Worm (Caenorhabditis elegans) whole organism, L4 larva: Measurements from ENCODE around the gene sre-46.
A peak's percentile ranks its signal among the peaks of the same experiment; 100 is the strongest.

Experiments
- ZK546.5 ChIP-seq, 2 experiments: sonication (generic microtip); optimal IDR thresholded peaks; 2 replicates each; lab custom pipeline; 2017; ENCODE audit warnings: missing biosample characterization in 2 of 2, missing genetic modification characterization in 2 of 2
- ceh-32 ChIP-seq: sonication (generic microtip); optimal IDR thresholded peaks from 2 replicates; lab custom pipeline; 2016; ENCODE audit warnings: mild to moderate bottlenecking, missing genetic modification characterization, missing compliant biosample characterization; ENCODE audit not compliant: poor library complexity
- ces-1 ChIP-seq: fragments of 150-350 bp; sonication (generic microtip); optimal IDR thresholded peaks from 4 replicates; lab custom pipeline; 2014; ENCODE audit warnings: missing biosample characterization, missing genetic modification reagents, missing genetic modification characterization
- lin-1 ChIP-seq: fragments of 200-800 bp; sonication (Bioruptor generic); IDR thresholded peaks from 2 replicates; pipeline ENCODE4 v1.3.6; 2022; ENCODE audit warnings: missing genetic modification reagents, missing genetic modification characterization, missing compliant biosample characterization
- mep-1 ChIP-seq: fragments of 150-350 bp; sonication (generic microtip); optimal IDR thresholded peaks from 3 replicates; lab custom pipeline; 2014; ENCODE audit warnings: missing biosample characterization, missing genetic modification characterization
- nhr-111 ChIP-seq: fragments of 200-800 bp; sonication (Bioruptor generic); optimal IDR thresholded peaks from 2 replicates; lab custom pipeline; 2018; ENCODE audit warnings: mild to moderate bottlenecking, missing genetic modification characterization, missing compliant biosample characterization
- nhr-237 ChIP-seq: sonication (generic microtip); optimal IDR thresholded peaks from 2 replicates; lab custom pipeline; 2017; ENCODE audit warnings: missing biosample characterization, missing genetic modification characterization
- nhr-25 ChIP-seq: sonication (generic microtip); optimal IDR thresholded peaks from 2 replicates; lab custom pipeline; 2017; ENCODE audit warnings: missing genetic modification characterization, mild to moderate bottlenecking, missing compliant biosample characterization, antibody characterized with exemption, moderate library complexity, borderline replicate concordance; ENCODE audit not compliant: insufficient read depth
- nhr-76 ChIP-seq: fragments of 150-350 bp; optimal IDR thresholded peaks from 2 replicates; lab custom pipeline; 2014; ENCODE audit warnings: missing biosample characterization, missing genetic modification characterization
- rbr-2 ChIP-seq: sonication (generic microtip); optimal IDR thresholded peaks from 2 replicates; lab custom pipeline; 2016; ENCODE audit warnings: missing genotype, missing genetic modification characterization, missing compliant biosample characterization
- skn-1 ChIP-seq: fragments of 150-350 bp; optimal IDR thresholded peaks from 2 replicates; lab custom pipeline; 2014; ENCODE audit warnings: missing biosample characterization, missing genetic modification characterization
- ztf-11 ChIP-seq: fragments of 150-350 bp; optimal IDR thresholded peaks from 2 replicates; lab custom pipeline; 2014; ENCODE audit warnings: missing biosample characterization, missing genetic modification characterization

ce11 chrII:13737751-13738525 is 16.8 kb upstream of the sre-46 start:
- TF ChIP-seq skn-1 (tag; lab: Kevin White, UChicago) (no peak), nhr-111 (GFP tag; lab: Kevin White, UChicago) (no peak), nhr-25 (tag; lab: Kevin White, UChicago) (no peak), mep-1 (tag; lab: Kevin White, UChicago) (no peak), ceh-32 (tag; lab: Kevin White, UChicago) (no peak), nhr-237 (no peak), lin-1 (0 out of 2 replicates have a peak, but pooled peaks have one; percentile 12), ztf-11 (tag; lab: Kevin White, UChicago) (no peak), rbr-2 (tag; lab: Kevin White, UChicago) (no peak), ces-1 (GFP tag; lab: Kevin White, UChicago) (no peak), ZK546.5 (tag; optimal IDR thresholded peaks at IDR 0.05; lab: Kevin White, UChicago) (no peak), nhr-76 (tag; lab: Kevin White, UChicago) (no peak)
